Fruit fly (Drosophila melanogaster): Measurements from ENCODE around the gene side-II.

Gene side-II

DNA sequence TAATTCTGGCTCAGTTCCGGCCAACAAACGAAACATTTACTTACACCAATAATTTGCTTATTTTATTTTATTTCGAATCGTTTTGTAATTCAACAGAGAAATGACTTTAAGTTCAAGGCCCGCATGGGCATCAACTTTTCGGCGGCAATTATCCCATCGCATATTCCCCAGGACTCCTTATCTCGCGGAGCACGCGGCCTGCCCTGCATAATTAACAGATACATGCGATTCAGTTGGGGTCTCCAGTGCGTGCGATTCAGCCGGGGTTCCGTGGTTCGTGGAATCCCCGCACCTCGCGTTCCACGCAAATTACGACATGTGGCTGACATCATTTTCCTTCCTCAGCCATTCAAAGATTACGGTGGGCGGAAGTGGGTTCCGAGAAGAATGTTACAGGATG lies 100.2 kb downstream of the side-II start, which contains the start of gene CG4480:
CG4480 (minus strand) TSS at position 101 of the 400 bp plus-strand sequence.
- TF ChIP-seq fru (GFP tag; optimal IDR thresholded peaks at IDR 0.05) (no peak), sv (GFP tag; optimal IDR thresholded peaks at IDR 0.05) (no peak), OdsH (GFP tag; optimal IDR thresholded peaks at IDR 0.05) (no peak), h (GFP tag; optimal IDR thresholded peaks at IDR 0.05) (no peak), dl (GFP tag; optimal IDR thresholded peaks at IDR 0.05; ENCODE audit: insufficient read depth in 1 of 2, partially characterized antibody in 2 of 2) (no peak), lola (GFP tag; optimal IDR thresholded peaks at IDR 0.05) (no peak), HLH106 (tag; optimal IDR thresholded peaks at IDR 0.05) (no peak), pan (optimal IDR thresholded peaks at IDR 0.05) (no peak), jim (GFP tag; optimal IDR thresholded peaks at IDR 0.05) (no peak), N (GFP tag; optimal IDR thresholded peaks at IDR 0.05) (no peak)

Data from whole organism, wandering third instar larva.